Fruit fly (Drosophila melanogaster) whole organism: ENCODE results near the gene CG3690.

Experiments
- CG8478 ChIP-seq: fragments of >200 bp; optimal IDR thresholded peaks from 2 replicates; lab custom pipeline; 2018; ENCODE audit warnings: inconsistent platforms
- Dll ChIP-seq: fragments of >200 bp; optimal IDR thresholded peaks from 2 replicates; lab custom pipeline; 2017
- EcR ChIP-seq, 2 experiments: fragments of >200 bp; optimal IDR thresholded peaks; 2 replicates each; lab custom pipeline; 2017; ENCODE audit warnings: missing biosample characterization in 2 of 2, missing genetic modification characterization in 2 of 2, missing genetic modification reagents in 2 of 2
- pan ChIP-seq: fragments of >200 bp; optimal IDR thresholded peaks from 2 replicates; lab custom pipeline; 2017
- psq ChIP-seq: fragments of >200 bp; optimal IDR thresholded peaks from 2 replicates; lab custom pipeline; 2017
- usp ChIP-seq: fragments of >200 bp; optimal IDR thresholded peaks from 2 replicates; lab custom pipeline; 2017; ENCODE audit warnings: missing biosample characterization, missing genetic modification characterization, mixed read lengths

The CG3690 gene

DNA sequence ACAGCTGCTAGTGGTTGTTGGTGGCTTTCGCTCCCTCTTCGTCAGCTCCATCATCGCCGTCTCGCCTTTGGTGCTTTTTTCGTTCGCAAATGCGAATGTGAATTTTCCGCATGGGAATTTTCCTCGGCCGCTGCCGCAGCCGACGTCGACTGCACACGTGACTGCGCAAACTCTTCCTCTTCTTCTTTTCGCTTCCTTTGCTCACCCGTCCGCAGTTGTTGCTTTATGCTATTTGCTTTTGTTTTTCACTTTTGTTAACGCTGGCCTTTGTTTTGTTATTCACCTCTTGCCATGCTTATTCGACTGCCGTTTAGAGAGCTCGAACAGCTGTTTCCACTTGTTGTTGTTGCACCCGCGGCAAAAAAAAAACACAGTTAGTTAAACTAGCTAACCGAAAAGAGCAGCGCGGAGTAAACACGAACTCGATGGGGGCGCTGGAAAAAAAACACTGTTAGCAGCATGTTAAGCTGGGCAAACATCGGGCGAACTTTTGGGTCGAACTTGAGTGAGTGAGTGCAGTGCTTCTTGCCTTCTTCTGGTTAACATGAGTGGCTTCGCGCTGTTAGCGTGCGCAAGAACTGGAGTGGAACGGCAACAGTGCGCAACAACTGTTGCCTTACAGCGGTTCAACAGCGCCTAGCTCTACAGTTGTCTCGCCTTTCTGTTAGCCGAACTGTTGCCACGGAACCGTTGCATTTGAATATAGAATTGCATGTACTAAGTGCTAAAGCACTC lies 42.8 kb downstream of the CG3690 start:
- TF ChIP-seq CG8478: no peak
- TF ChIP-seq pan (lab: Kevin White, UChicago): no peak
- no peak for TF ChIP-seq usp (GFP tag; lab: Kevin White, UChicago)
- TF ChIP-seq psq (lab: Kevin White, UChicago): no peak
- TF ChIP-seq Dll (lab: Kevin White, UChicago): no peak
- no peak for TF ChIP-seq EcR (GFP tag; optimal IDR thresholded peaks at IDR 0.05; lab: Kevin White, UChicago)

- TF ChIP-seq psq (lab: Kevin White, UChicago) (no peak), usp (GFP tag; lab: Kevin White, UChicago) (no peak), EcR (GFP tag; optimal IDR thresholded peaks at IDR 0.05; lab: Kevin White, UChicago) (no peak), Dll (lab: Kevin White, UChicago) (no peak), pan (lab: Kevin White, UChicago) (no peak), CG8478 (no peak)
Measured at dm6 chrX:900725-901345, 50.9 kb downstream of the CG3690 start.

DNA sequence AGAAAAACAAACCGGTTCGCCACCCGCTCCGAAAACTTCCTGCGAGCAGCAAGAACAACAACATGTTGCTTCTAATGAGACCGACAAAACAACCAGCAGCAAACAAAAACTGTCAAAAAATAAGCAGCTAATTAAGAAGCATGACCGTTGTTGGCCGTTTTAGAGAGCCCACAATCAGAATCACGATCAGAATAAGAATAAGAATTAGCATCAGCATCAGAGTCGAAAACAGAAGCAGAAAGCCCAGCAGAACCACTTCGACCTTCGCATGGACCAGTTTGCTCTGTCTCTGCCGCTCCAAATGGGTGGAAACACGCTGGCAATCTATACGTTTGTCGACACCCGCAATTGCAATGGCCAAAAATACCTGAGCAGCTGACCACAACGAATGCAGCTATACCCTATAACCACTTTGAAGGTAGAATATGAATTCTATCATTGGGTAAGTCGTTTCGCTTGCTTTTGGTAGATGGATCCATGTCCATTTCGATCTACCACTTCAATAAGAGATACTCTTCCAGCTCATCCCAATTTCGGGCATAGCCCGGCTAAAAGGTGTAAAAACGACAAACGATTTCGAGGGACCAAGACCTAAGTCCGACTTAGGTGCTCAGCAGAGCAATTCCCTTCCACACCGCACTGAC lies 52.2 kb downstream of the CG3690 start:
- TF ChIP-seq pan (lab: Kevin White, UChicago) (no peak), EcR (GFP tag; optimal IDR thresholded peaks at IDR 0.05; lab: Kevin White, UChicago) (no peak), CG8478 (no peak), Dll (lab: Kevin White, UChicago) (no peak), psq (lab: Kevin White, UChicago) (no peak), usp (GFP tag; lab: Kevin White, UChicago) (no peak)
